Fruit fly (Drosophila melanogaster) whole organism, embryonic: Measurements from ENCODE around the gene Pdh.

ENCODE experiments used
- ATbp ChIP-seq: fragments of 200-800 bp; sonication (Bioruptor generic); optimal IDR thresholded peaks from 2 replicates; lab custom pipeline; 2017; ENCODE audit warnings: missing biosample characterization, mild to moderate bottlenecking, missing genetic modification characterization, missing genetic modification reagents
- Atf-2 ChIP-seq: fragments of 200-800 bp; sonication (Bioruptor generic); optimal IDR thresholded peaks from 2 replicates; lab custom pipeline; 2016; ENCODE audit warnings: missing biosample characterization, missing genetic modification characterization
- CG10147 ChIP-seq: fragments of 200-800 bp; sonication (Bioruptor generic); optimal IDR thresholded peaks from 2 replicates; lab custom pipeline; 2019; ENCODE audit warnings: missing biosample characterization, mild to moderate bottlenecking, missing genetic modification characterization, moderate library complexity
- CG11085 ChIP-seq: fragments of 200-800 bp; sonication (Bioruptor generic); IDR thresholded peaks from 2 replicates; pipeline ENCODE4 v1.3.6; 2022; ENCODE audit warnings: missing biosample characterization, missing genetic modification characterization
- CG14050 ChIP-seq: fragments of 200-800 bp; sonication (Bioruptor generic); IDR thresholded peaks from 3 replicates; pipeline ENCODE4 v1.3.6; 2022; ENCODE audit warnings: missing biosample characterization, missing genetic modification characterization
- CG14710 ChIP-seq: fragments of 200-800 bp; sonication (Bioruptor generic); optimal IDR thresholded peaks from 3 replicates; lab custom pipeline; 2019; ENCODE audit warnings: missing biosample characterization, mild to moderate bottlenecking, missing genetic modification characterization, moderate library complexity
- CG1529 ChIP-seq: fragments of 200-800 bp; sonication (Bioruptor generic); optimal IDR thresholded peaks from 3 replicates; lab custom pipeline; 2018; ENCODE audit warnings: missing biosample characterization, missing genetic modification characterization
- CG1603 ChIP-seq: fragments of 200-800 bp; sonication (Bioruptor generic); optimal IDR thresholded peaks from 2 replicates; lab custom pipeline; 2019; ENCODE audit warnings: missing biosample characterization, mild to moderate bottlenecking, missing genetic modification characterization, moderate library complexity
- CG2678 ChIP-seq: fragments of 200-800 bp; sonication (Bioruptor generic); optimal IDR thresholded peaks from 3 replicates; lab custom pipeline; 2019; ENCODE audit warnings: missing biosample characterization, mild to moderate bottlenecking, missing genetic modification characterization, moderate library complexity
- CG3065 ChIP-seq: fragments of 200-800 bp; sonication (Bioruptor generic); optimal IDR thresholded peaks from 2 replicates; lab custom pipeline; 2016; ENCODE audit warnings: missing biosample characterization, missing genetic modification characterization
- CG32532 ChIP-seq: fragments of 200-800 bp; sonication (Bioruptor generic); IDR thresholded peaks from 2 replicates; pipeline ENCODE4 v1.3.6; 2022; ENCODE audit warnings: missing biosample characterization, missing genetic modification characterization
- CG32767 ChIP-seq: fragments of 200-800 bp; sonication (Bioruptor generic); IDR thresholded peaks from 2 replicates; pipeline ENCODE4 v1.3.6; 2022; ENCODE audit warnings: missing biosample characterization, missing genetic modification characterization
- CG3281 ChIP-seq: fragments of 200-800 bp; sonication (Bioruptor generic); optimal IDR thresholded peaks from 3 replicates; lab custom pipeline; 2017; ENCODE audit warnings: missing biosample characterization, mild to moderate bottlenecking, missing genetic modification characterization
- CG34422 ChIP-seq: fragments of 200-800 bp; sonication (Bioruptor generic); IDR thresholded peaks from 3 replicates; pipeline ENCODE4 v1.3.6; 2022; ENCODE audit warnings: missing biosample characterization, missing genetic modification characterization
- CG4424 ChIP-seq: fragments of 200-800 bp; sonication (Bioruptor generic); optimal IDR thresholded peaks from 3 replicates; lab custom pipeline; 2016; ENCODE audit warnings: missing biosample characterization, missing genetic modification characterization
- CG5953 ChIP-seq: fragments of 200-800 bp; sonication (Bioruptor generic); IDR thresholded peaks from 2 replicates; pipeline ENCODE4 v1.3.6; 2022; ENCODE audit warnings: missing biosample characterization, missing genetic modification characterization
- CG6175 ChIP-seq: fragments of 200-800 bp; sonication (Bioruptor generic); IDR thresholded peaks from 3 replicates; pipeline ENCODE4 v1.3.6; 2022; ENCODE audit warnings: missing biosample characterization, missing genetic modification characterization
- CG6791 ChIP-seq: fragments of 200-800 bp; sonication (Bioruptor generic); IDR thresholded peaks from 3 replicates; pipeline ENCODE4 v1.3.6; 2022; ENCODE audit warnings: missing biosample characterization, missing genetic modification characterization; ENCODE audit not compliant: partially characterized antibody
- CG6813 ChIP-seq: fragments of 200-800 bp; sonication (Bioruptor generic); optimal IDR thresholded peaks from 2 replicates; lab custom pipeline; 2017; ENCODE audit warnings: missing biosample characterization, missing genetic modification characterization, mild to moderate bottlenecking, moderate library complexity, missing genetic modification reagents
- CG7745 ChIP-seq: fragments of 200-800 bp; sonication (Bioruptor generic); optimal IDR thresholded peaks from 2 replicates; lab custom pipeline; 2018; ENCODE audit warnings: missing biosample characterization, mild to moderate bottlenecking, missing genetic modification characterization, moderate library complexity
- CG8281 ChIP-seq: fragments of 200-800 bp; sonication (Bioruptor generic); optimal IDR thresholded peaks from 2 replicates; lab custom pipeline; 2018; ENCODE audit warnings: missing biosample characterization, mild to moderate bottlenecking, missing genetic modification characterization, moderate library complexity
- CG9727 ChIP-seq: fragments of 200-800 bp; sonication (Bioruptor generic); optimal IDR thresholded peaks from 3 replicates; lab custom pipeline; 2017; ENCODE audit warnings: missing biosample characterization, mild to moderate bottlenecking, missing genetic modification characterization
- D19A ChIP-seq: fragments of 200-800 bp; optimal IDR thresholded peaks from 3 replicates; lab custom pipeline; 2019; ENCODE audit warnings: missing biosample characterization, mild to moderate bottlenecking, missing genetic modification characterization, moderate library complexity
- Deaf1 ChIP-seq: fragments of 200-800 bp; optimal IDR thresholded peaks from 3 replicates; lab custom pipeline; 2019; ENCODE audit warnings: missing biosample characterization, mild to moderate bottlenecking, missing genetic modification characterization, moderate library complexity
- Lim3 ChIP-seq: fragments of 200-800 bp; sonication (Bioruptor generic); IDR thresholded peaks from 2 replicates; pipeline ENCODE4 v1.3.6; 2022; ENCODE audit warnings: missing biosample characterization, missing genetic modification characterization
- Med ChIP-seq: fragments of 200-800 bp; sonication (Bioruptor generic); peaks from one replicate; lab custom pipeline; 2016; ENCODE audit warnings: missing biosample characterization, missing genetic modification characterization, mild to moderate bottlenecking, inconsistent platforms, moderate library complexity
- NfI ChIP-seq: fragments of 200-800 bp; sonication (Bioruptor generic); optimal IDR thresholded peaks from 3 replicates; lab custom pipeline; 2018; ENCODE audit warnings: missing biosample characterization, mild to moderate bottlenecking, missing genetic modification characterization, moderate library complexity
- PHDP ChIP-seq: fragments of 200-800 bp; sonication (Bioruptor generic); optimal IDR thresholded peaks from 3 replicates; lab custom pipeline; 2018; ENCODE audit warnings: missing biosample characterization, mild to moderate bottlenecking, missing genetic modification characterization, moderate library complexity
- Ptx1 ChIP-seq: fragments of 200-800 bp; sonication (Bioruptor generic); IDR thresholded peaks from 2 replicates; pipeline ENCODE4 v1.3.6; 2022; ENCODE audit warnings: missing biosample characterization, missing genetic modification characterization
- Rx ChIP-seq: fragments of 200-800 bp; sonication (Bioruptor generic); IDR thresholded peaks from 2 replicates; pipeline ENCODE4 v1.3.6; 2022; ENCODE audit warnings: missing biosample characterization, missing genetic modification characterization
- abd-A ChIP-seq: fragments of 200-800 bp; sonication (Bioruptor generic); optimal IDR thresholded peaks from 3 replicates; lab custom pipeline; 2019; ENCODE audit warnings: missing biosample characterization, mild to moderate bottlenecking, missing genetic modification characterization, moderate library complexity
- ap ChIP-seq: fragments of 200-800 bp; sonication (Bioruptor generic); IDR thresholded peaks from 2 replicates; pipeline ENCODE4 v1.3.6; 2022; ENCODE audit warnings: missing biosample characterization, missing genetic modification characterization
- ci ChIP-seq: fragments of 200-800 bp; sonication (Bioruptor generic); IDR thresholded peaks from 3 replicates; pipeline ENCODE4 v1.3.6; 2022; ENCODE audit warnings: missing biosample characterization, missing genetic modification characterization
- crp ChIP-seq, 2 experiments: fragments of 200-800 bp; sonication (Bioruptor generic); optimal IDR thresholded peaks; 2 replicates in 1 of 2; 3 replicates in 1 of 2; lab custom pipeline; 2017; ENCODE audit warnings: missing biosample characterization in 2 of 2, missing genetic modification characterization in 2 of 2, mild to moderate bottlenecking in 1 of 2, moderate library complexity in 1 of 2
- dpn ChIP-seq, 2 experiments: fragments of 200-800 bp; sonication (Bioruptor generic); optimal IDR thresholded peaks; 3 replicates each; lab custom pipeline; 2016; ENCODE audit warnings: missing biosample characterization in 2 of 2, missing genetic modification characterization in 2 of 2
- ems ChIP-seq: fragments of 200-800 bp; sonication (Bioruptor generic); optimal IDR thresholded peaks from 3 replicates; lab custom pipeline; 2016; ENCODE audit warnings: missing biosample characterization, missing genetic modification characterization
- ewg ChIP-seq: fragments of 200-800 bp; sonication (Bioruptor generic); optimal IDR thresholded peaks from 3 replicates; lab custom pipeline; 2017; ENCODE audit warnings: mild to moderate bottlenecking, missing biosample characterization, missing genetic modification reagents, missing genetic modification characterization
- gcm2 ChIP-seq: fragments of 200-800 bp; sonication (Bioruptor generic); optimal IDR thresholded peaks from 2 replicates; lab custom pipeline; 2016; ENCODE audit warnings: missing biosample characterization, missing genetic modification characterization
- h ChIP-seq: fragments of >200 bp; optimal IDR thresholded peaks from 2 replicates; lab custom pipeline; 2017
- lilli ChIP-seq: fragments of 200-800 bp; sonication (Bioruptor generic); optimal IDR thresholded peaks from 3 replicates; lab custom pipeline; 2016; ENCODE audit warnings: missing biosample characterization, missing genetic modification characterization
- mld ChIP-seq: fragments of 200-800 bp; sonication (Bioruptor generic); IDR thresholded peaks from 3 replicates; pipeline ENCODE4 v1.3.6; 2022; ENCODE audit warnings: missing biosample characterization, missing genetic modification characterization; ENCODE audit not compliant: partially characterized antibody
- pan ChIP-seq, 4 experiments: fragments of >200 bp in 3 of 4; fragments of 200-800 bp in 1 of 4; sonication (Bioruptor generic) in 1 of 4; optimal IDR thresholded peaks in 3 of 4; IDR thresholded peaks in 1 of 4; 2 replicates each; pipeline versions ENCODE4 v1.3.6 to Lab custom; 2017 to 2022; ENCODE audit warnings: missing biosample characterization in 2 of 4, missing genetic modification characterization in 2 of 4, mixed read lengths in 1 of 4
- pnt ChIP-seq: fragments of 200-800 bp; sonication (Bioruptor generic); optimal IDR thresholded peaks from 3 replicates; lab custom pipeline; 2016; ENCODE audit warnings: missing biosample characterization, missing genetic modification characterization
- sna ChIP-seq: fragments of 200-800 bp; sonication (Bioruptor generic); IDR thresholded peaks from 2 replicates; pipeline ENCODE4 v1.3.6; 2022; ENCODE audit warnings: missing biosample characterization, missing genetic modification characterization; ENCODE audit not compliant: partially characterized antibody
- toy ChIP-seq: fragments of 200-800 bp; sonication (Bioruptor generic); IDR thresholded peaks from 2 replicates; pipeline ENCODE4 v1.3.6; 2022; ENCODE audit warnings: missing biosample characterization, missing genetic modification characterization
- zen ChIP-seq: fragments of 200-800 bp; sonication (Bioruptor generic); optimal IDR thresholded peaks from 3 replicates; lab custom pipeline; 2018; ENCODE audit warnings: missing biosample characterization, mild to moderate bottlenecking, missing genetic modification characterization, moderate library complexity
- zf30C ChIP-seq: fragments of 200-800 bp; sonication (Bioruptor generic); optimal IDR thresholded peaks from 3 replicates; lab custom pipeline; 2018; ENCODE audit warnings: missing biosample characterization, mild to moderate bottlenecking, missing genetic modification characterization

The Pdh gene

dm6 chr3L:16327776-16328175, 26.3 kb downstream of the Pdh start, which contains the start of gene CG13038 (continued):
- TF ChIP-seq pnt (GFP tag; lab: Kevin White, UChicago), result no peak
- peak; percentile 48 for TF ChIP-seq CG32532 (GFP tag; lab: Robert Waterston, UW)
- TF ChIP-seq CG6175 (GFP tag; lab: Robert Waterston, UW), result 0 out of 3 replicates have a peak, but pooled peaks have one; percentile 23
- 0 out of 3 replicates have a peak, but pooled peaks have one; percentile 19 for TF ChIP-seq ci (GFP tag; lab: Robert Waterston, UW)
- no peak for TF ChIP-seq CG3065
- TF ChIP-seq CG32767 (GFP tag; lab: Robert Waterston, UW), result no peak
- 0 out of 2 replicates have a peak, but pooled peaks have one; percentile 35 for TF ChIP-seq CG11085
- TF ChIP-seq pan (optimal IDR thresholded peaks at IDR 0.05; lab: Kevin White, UChicago), result no peak
- peak in 1 of 2 experiments; percentile 9 for TF ChIP-seq pan (GFP tag; optimal IDR thresholded peaks at IDR 0.05 in 1 of 2, IDR thresholded peaks at IDR 0.05 in 1 of 2)

dm6 chr3L:16326657-16327056, 27.4 kb downstream of the Pdh start, which contains the start of the genes CG13040 and CG13039:
TSS of gene CG13040 (minus strand) at chr3L:16326757.
TSS of gene CG13039 (minus strand) at chr3L:16326762.
- TF ChIP-seq CG5953 (GFP tag; lab: Robert Waterston, UW), result no peak
- no peak for TF ChIP-seq PHDP
- no peak for TF ChIP-seq sna (GFP tag; lab: Robert Waterston, UW)
- no peak for TF ChIP-seq CG9727 (GFP tag; lab: Kevin White, UChicago)
- no peak for TF ChIP-seq zf30C (GFP tag; lab: Kevin White, UChicago)
- no peak for TF ChIP-seq CG8281 (tag; lab: Kevin White, UChicago)
- TF ChIP-seq Ptx1, result no peak
- TF ChIP-seq ems, result no peak
- no peak for TF ChIP-seq CG2678
- no peak for TF ChIP-seq abd-A (tag; lab: Kevin White, UChicago)
- no peak for TF ChIP-seq Med (GFP tag; lab: Kevin White, UChicago)
- TF ChIP-seq CG4424 (GFP tag; lab: Kevin White, UChicago), result no peak
- TF ChIP-seq NfI (GFP tag; lab: Kevin White, UChicago), result no peak
- no peak for TF ChIP-seq Lim3
- TF ChIP-seq Atf-2, result no peak
- no peak for TF ChIP-seq Deaf1 (tag; lab: Kevin White, UChicago)
- no peak for TF ChIP-seq CG1529
- TF ChIP-seq CG3281 (GFP tag; lab: Kevin White, UChicago), result no peak
- TF ChIP-seq dpn (GFP tag; optimal IDR thresholded peaks at IDR 0.05; lab: Kevin White, UChicago), result no peak
- TF ChIP-seq CG6791 (GFP tag; lab: Robert Waterston, UW), result no peak
- TF ChIP-seq, all 482 proteins: peak for 0

DNA sequence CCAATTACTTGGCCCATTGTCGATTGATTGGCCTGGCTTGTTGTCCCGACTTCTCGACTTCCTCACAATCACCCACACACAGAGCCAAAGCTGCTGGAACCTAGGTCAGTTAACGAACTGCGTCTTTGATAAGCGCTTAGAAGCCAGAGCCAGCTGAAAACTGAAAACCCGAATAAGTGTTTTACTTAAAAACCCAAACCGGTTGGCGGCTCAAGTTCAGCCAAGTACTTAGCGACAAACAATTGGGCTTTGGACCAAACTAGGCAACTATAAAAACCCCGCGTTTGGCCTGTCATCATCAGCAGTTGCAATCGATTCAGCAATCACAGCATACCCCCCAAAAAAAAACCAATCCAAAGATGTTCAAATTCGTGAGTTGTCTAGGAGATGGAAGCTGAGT, 30.7 kb downstream of the Pdh start, which contains the start of gene CG13059:
Gene CG13059 (plus strand): TSS at position 301 of the 400 bp plus-strand sequence.
- no peak for TF ChIP-seq CG3065
- no peak for TF ChIP-seq ATbp (GFP tag; lab: Kevin White, UChicago)
- TF ChIP-seq CG1603 (tag; lab: Kevin White, UChicago), result no peak
- TF ChIP-seq CG10147 (GFP tag; lab: Kevin White, UChicago), result no peak
- TF ChIP-seq ap, result no peak
- TF ChIP-seq toy, result no peak
- no peak for TF ChIP-seq gcm2 (GFP tag; lab: Kevin White, UChicago)

DNA sequence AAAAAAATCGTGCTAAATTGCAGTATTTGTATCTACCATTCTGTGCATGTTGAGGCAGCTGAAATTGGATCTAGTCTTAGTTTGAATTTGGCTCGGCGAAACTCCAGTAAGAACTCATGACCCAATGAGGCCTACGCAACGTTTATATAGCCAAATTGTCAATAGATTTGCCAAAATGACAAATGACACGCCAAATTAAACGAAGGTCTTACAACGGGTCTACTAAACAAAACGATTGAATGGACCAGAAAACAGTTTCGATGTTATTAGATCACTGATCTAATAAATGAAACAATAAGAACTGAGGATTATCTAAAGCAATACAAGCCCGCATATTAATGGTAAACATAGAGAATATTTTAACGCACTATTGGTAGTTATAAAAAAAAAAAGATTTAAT, 32.9 kb downstream of the Pdh start, which contains the start of gene CG42718:
Gene CG42718 (minus strand): TSS at position 101 of the 400 bp plus-strand sequence.
- TF ChIP-seq ewg, result no peak
- TF ChIP-seq ems, result no peak
- TF ChIP-seq CG6813 (GFP tag; lab: Kevin White, UChicago), result no peak
- no peak for TF ChIP-seq CG14710
- TF ChIP-seq CG7745 (tag; lab: Kevin White, UChicago), result no peak
- TF ChIP-seq CG34422 (GFP tag; lab: Robert Waterston, UW), result no peak
- no peak for TF ChIP-seq zen (tag; lab: Kevin White, UChicago)
- no peak for TF ChIP-seq crp (GFP tag; optimal IDR thresholded peaks at IDR 0.05; lab: Kevin White, UChicago)
- no peak for TF ChIP-seq CG14050 (GFP tag; lab: Robert Waterston, UW)
- TF ChIP-seq Deaf1 (tag; lab: Kevin White, UChicago), result no peak
- TF ChIP-seq Rx (GFP tag; lab: Robert Waterston, UW), result no peak
- TF ChIP-seq mld (GFP tag; lab: Robert Waterston, UW), result no peak
- TF ChIP-seq h (lab: Kevin White, UChicago), result no peak
- no peak for TF ChIP-seq lilli (GFP tag; lab: Kevin White, UChicago)
- TF ChIP-seq D19A (tag; lab: Kevin White, UChicago), result no peak
